Worm (Caenorhabditis elegans) whole organism, L1 larva: ENCODE results near the gene C14B9.3.

Experiments
- C16A3.4 ChIP-seq: fragments of 150-350 bp; optimal IDR thresholded peaks from 2 replicates; lab custom pipeline; 2014; ENCODE audit warnings: missing biosample characterization, missing genetic modification characterization
- C34B4.2 ChIP-seq: sonication (generic microtip); optimal IDR thresholded peaks from 2 replicates; lab custom pipeline; 2017; ENCODE audit warnings: mild to moderate bottlenecking, missing genetic modification characterization, missing compliant biosample characterization
- Y116A8C.19 ChIP-seq: sonication (generic microtip); optimal IDR thresholded peaks from 2 replicates; lab custom pipeline; 2016; ENCODE audit warnings: missing compliant biosample characterization, missing genetic modification characterization, borderline replicate concordance
- aly-2 ChIP-seq: fragments of 150-350 bp; optimal IDR thresholded peaks from 2 replicates; lab custom pipeline; 2014; ENCODE audit warnings: missing biosample characterization, missing genetic modification characterization
- blmp-1 ChIP-seq: fragments of 150-350 bp; optimal IDR thresholded peaks from 2 replicates; lab custom pipeline; 2014; ENCODE audit warnings: missing biosample characterization, missing genetic modification characterization
- ceh-63 ChIP-seq: fragments of 200-800 bp; sonication (Bioruptor generic); optimal IDR thresholded peaks from 2 replicates; lab custom pipeline; 2018; ENCODE audit warnings: mild to moderate bottlenecking, missing genetic modification characterization, missing compliant biosample characterization
- ceh-88 ChIP-seq: fragments of 200-800 bp; sonication (Bioruptor generic); IDR thresholded peaks from 2 replicates; pipeline ENCODE4 v1.3.6; 2022; ENCODE audit warnings: missing genetic modification characterization, missing compliant biosample characterization
- ces-1 ChIP-seq: fragments of 150-350 bp; optimal IDR thresholded peaks from 2 replicates; lab custom pipeline; 2014; ENCODE audit warnings: missing biosample characterization, missing genetic modification reagents, missing genetic modification characterization
- dpl-1 ChIP-seq, 3 experiments: fragments of 150-350 bp in 2 of 3; sonication (generic microtip) in 1 of 3; optimal IDR thresholded peaks; 2 replicates each; lab custom pipeline; 2014 to 2017; ENCODE audit warnings: missing biosample characterization in 3 of 3, missing genetic modification characterization in 3 of 3, missing genetic modification reagents in 3 of 3
- dsc-1 ChIP-seq: sonication (generic microtip); optimal IDR thresholded peaks from 2 replicates; lab custom pipeline; 2016; ENCODE audit warnings: mild to moderate bottlenecking, missing genetic modification characterization, missing compliant biosample characterization
- egl-13 ChIP-seq: sonication (generic microtip); optimal IDR thresholded peaks from 2 replicates; lab custom pipeline; 2016; ENCODE audit warnings: missing genotype, missing genetic modification reagents, missing genetic modification characterization, missing compliant biosample characterization
- elt-2 ChIP-seq: sonication (generic microtip); optimal IDR thresholded peaks from 2 replicates; lab custom pipeline; 2016; ENCODE audit warnings: missing genetic modification characterization, mild to moderate bottlenecking, inconsistent platforms, missing compliant biosample characterization, missing genetic modification reagents
- elt-3 ChIP-seq, 6 experiments: fragments of 150-350 bp in 1 of 6; sonication (generic microtip); optimal IDR thresholded peaks; 2 replicates each; lab custom pipeline; 2017 to 2018; ENCODE audit warnings: missing biosample characterization in 6 of 6, missing genetic modification characterization in 6 of 6, inconsistent platforms in 1 of 6
- ets-5 ChIP-seq: fragments of 200-800 bp; sonication (Bioruptor generic); IDR thresholded peaks from 2 replicates; pipeline ENCODE4 v1.3.6; 2022; ENCODE audit warnings: missing genetic modification characterization, missing compliant biosample characterization
- fkh-10 ChIP-seq: sonication (generic microtip); optimal IDR thresholded peaks from 2 replicates; lab custom pipeline; 2017; ENCODE audit warnings: missing biosample characterization, missing genetic modification reagents, missing genetic modification characterization
- hlh-17 ChIP-seq: fragments of 200-800 bp; sonication (Bioruptor generic); optimal IDR thresholded peaks from 2 replicates; lab custom pipeline; 2018; ENCODE audit warnings: missing genetic modification characterization, mild to moderate bottlenecking, missing compliant biosample characterization, moderate library complexity, borderline replicate concordance
- irx-1 ChIP-seq: sonication (generic microtip); optimal IDR thresholded peaks from 2 replicates; lab custom pipeline; 2016; ENCODE audit warnings: missing genetic modification characterization, missing compliant biosample characterization
- jun-1 ChIP-seq: fragments of 150-350 bp; optimal IDR thresholded peaks from 2 replicates; lab custom pipeline; 2014; ENCODE audit warnings: missing biosample characterization, missing genetic modification reagents, missing genetic modification characterization
- lin-13 ChIP-seq: fragments of 150-350 bp; optimal IDR thresholded peaks from 2 replicates; lab custom pipeline; 2014; ENCODE audit warnings: missing biosample characterization, missing genetic modification reagents, missing genetic modification characterization
- lin-15B ChIP-seq: fragments of 150-350 bp; sonication (generic microtip); optimal IDR thresholded peaks from 3 replicates; lab custom pipeline; 2014; ENCODE audit warnings: missing biosample characterization, missing genetic modification characterization
- lin-35 ChIP-seq, 2 experiments: fragments of 150-350 bp; optimal IDR thresholded peaks; 2 replicates each; lab custom pipeline; 2014; ENCODE audit warnings: missing biosample characterization in 2 of 2, missing genetic modification characterization in 2 of 2, missing genetic modification reagents in 2 of 2
- lin-39 ChIP-seq: fragments of 150-350 bp; optimal IDR thresholded peaks from 2 replicates; lab custom pipeline; 2014; ENCODE audit warnings: missing biosample characterization, missing genetic modification reagents, missing genetic modification characterization
- lir-3 ChIP-seq: sonication (generic microtip); optimal IDR thresholded peaks from 2 replicates; lab custom pipeline; 2016; ENCODE audit warnings: mild to moderate bottlenecking, missing genetic modification characterization, moderate library complexity, missing compliant biosample characterization; ENCODE audit not compliant: poor library complexity
- lsy-2 ChIP-seq, 2 experiments: fragments of 150-350 bp; optimal IDR thresholded peaks; 2 replicates each; lab custom pipeline; 2014; ENCODE audit warnings: missing biosample characterization in 2 of 2, missing genetic modification characterization in 2 of 2
- mep-1 ChIP-seq: fragments of 150-350 bp; optimal IDR thresholded peaks from 2 replicates; lab custom pipeline; 2014; ENCODE audit warnings: missing biosample characterization, missing genetic modification characterization
- nhr-12 ChIP-seq: sonication (generic microtip); optimal IDR thresholded peaks from 2 replicates; lab custom pipeline; 2017; ENCODE audit warnings: missing biosample characterization, missing genetic modification characterization
- nhr-19 ChIP-seq: fragments of 200-800 bp; sonication (Bioruptor generic); conservative IDR thresholded peaks from 2 replicates; pipeline ENCODE4 v1.3.6; 2022; ENCODE audit warnings: missing genetic modification characterization, missing compliant biosample characterization
- nhr-237 ChIP-seq: fragments of 150-350 bp; optimal IDR thresholded peaks from 2 replicates; lab custom pipeline; 2014; ENCODE audit warnings: missing biosample characterization, missing genetic modification characterization
- nhr-28 ChIP-seq: fragments of 150-350 bp; optimal IDR thresholded peaks from 2 replicates; lab custom pipeline; 2014; ENCODE audit warnings: missing biosample characterization, missing genetic modification characterization
- nhr-47 ChIP-seq: sonication (generic microtip); optimal IDR thresholded peaks from 2 replicates; lab custom pipeline; 2016; ENCODE audit warnings: mild to moderate bottlenecking, missing genetic modification characterization, moderate library complexity, missing compliant biosample characterization
- nhr-76 ChIP-seq: sonication (generic microtip); optimal IDR thresholded peaks from 2 replicates; lab custom pipeline; 2017; ENCODE audit warnings: missing biosample characterization, missing genetic modification characterization
- nhr-77 ChIP-seq: fragments of 150-350 bp; optimal IDR thresholded peaks from 2 replicates; lab custom pipeline; 2014; ENCODE audit warnings: missing biosample characterization, missing genetic modification characterization
- nhr-84 ChIP-seq: sonication (generic microtip); optimal IDR thresholded peaks from 2 replicates; lab custom pipeline; 2017; ENCODE audit warnings: missing biosample characterization, missing genetic modification characterization
- nhr-90 ChIP-seq: sonication (generic microtip); optimal IDR thresholded peaks from 2 replicates; lab custom pipeline; 2016; ENCODE audit warnings: mild to moderate bottlenecking, missing genetic modification characterization, missing compliant biosample characterization; ENCODE audit not compliant: poor library complexity
- pax-3 ChIP-seq: fragments of 200-800 bp; sonication (Bioruptor generic); optimal IDR thresholded peaks from 2 replicates; lab custom pipeline; 2018; ENCODE audit warnings: mild to moderate bottlenecking, missing genetic modification characterization, moderate library complexity, missing compliant biosample characterization
- skn-1 ChIP-seq: fragments of 150-350 bp; optimal IDR thresholded peaks from 2 replicates; lab custom pipeline; 2014; ENCODE audit warnings: missing biosample characterization, missing genetic modification characterization
- snpc-4 ChIP-seq: fragments of 150-350 bp; optimal IDR thresholded peaks from 2 replicates; lab custom pipeline; 2014; ENCODE audit warnings: missing biosample characterization, missing genetic modification characterization
- snu-23 ChIP-seq: sonication (generic microtip); optimal IDR thresholded peaks from 2 replicates; lab custom pipeline; 2016; ENCODE audit warnings: missing genetic modification characterization, missing compliant biosample characterization
- sox-4 ChIP-seq: sonication (generic microtip); optimal IDR thresholded peaks from 2 replicates; lab custom pipeline; 2016; ENCODE audit warnings: missing genetic modification characterization, missing compliant biosample characterization
- sptf-1 ChIP-seq: fragments of 150-350 bp; optimal IDR thresholded peaks from 2 replicates; lab custom pipeline; 2014; ENCODE audit warnings: missing biosample characterization, missing genetic modification characterization
- sup-37 ChIP-seq: fragments of 200-800 bp; sonication (Bioruptor generic); optimal IDR thresholded peaks from 2 replicates; lab custom pipeline; 2018; ENCODE audit warnings: mild to moderate bottlenecking, missing genetic modification characterization, missing compliant biosample characterization
- swsn-7 ChIP-seq: sonication (generic microtip); optimal IDR thresholded peaks from 2 replicates; lab custom pipeline; 2016; ENCODE audit warnings: missing genetic modification characterization, missing compliant biosample characterization
- tbx-2 ChIP-seq: sonication (generic microtip); optimal IDR thresholded peaks from 2 replicates; lab custom pipeline; 2016; ENCODE audit warnings: missing genetic modification characterization, missing compliant biosample characterization
- unc-130 ChIP-seq: fragments of 150-350 bp; optimal IDR thresholded peaks from 2 replicates; lab custom pipeline; 2017; ENCODE audit warnings: missing biosample characterization, missing genetic modification characterization, inconsistent platforms
- unc-30 ChIP-seq: sonication (generic microtip); optimal IDR thresholded peaks from 2 replicates; lab custom pipeline; 2017; ENCODE audit warnings: missing biosample characterization, missing genetic modification characterization
- unc-62 ChIP-seq: fragments of 150-350 bp; optimal IDR thresholded peaks from 2 replicates; lab custom pipeline; 2014; ENCODE audit warnings: missing biosample characterization, missing genetic modification reagents, missing genetic modification characterization
- unc-86 ChIP-seq: sonication (generic microtip); optimal IDR thresholded peaks from 2 replicates; lab custom pipeline; 2016; ENCODE audit warnings: missing genetic modification characterization, missing compliant biosample characterization
- xbp-1 ChIP-seq: sonication (generic microtip); optimal IDR thresholded peaks from 2 replicates; lab custom pipeline; 2016; ENCODE audit warnings: missing genetic modification characterization, missing compliant biosample characterization
- zag-1 ChIP-seq: fragments of 150-350 bp; optimal IDR thresholded peaks from 2 replicates; lab custom pipeline; 2014; ENCODE audit warnings: missing biosample characterization, missing genetic modification characterization
- zip-4 ChIP-seq: fragments of 200-800 bp; sonication (Bioruptor generic); optimal IDR thresholded peaks from 2 replicates; lab custom pipeline; 2018; ENCODE audit warnings: mild to moderate bottlenecking, missing genetic modification characterization, moderate library complexity, missing compliant biosample characterization
- ztf-11 ChIP-seq, 2 experiments: sonication (generic microtip); optimal IDR thresholded peaks; 2 replicates each; lab custom pipeline; 2016 to 2017; ENCODE audit warnings: missing genetic modification characterization in 2 of 2, missing biosample characterization in 1 of 2, missing compliant biosample characterization in 1 of 2
- ztf-4 ChIP-seq: fragments of 150-350 bp; optimal IDR thresholded peaks from 2 replicates; lab custom pipeline; 2014; ENCODE audit warnings: missing biosample characterization, missing genetic modification characterization

The C14B9.3 gene

DNA sequence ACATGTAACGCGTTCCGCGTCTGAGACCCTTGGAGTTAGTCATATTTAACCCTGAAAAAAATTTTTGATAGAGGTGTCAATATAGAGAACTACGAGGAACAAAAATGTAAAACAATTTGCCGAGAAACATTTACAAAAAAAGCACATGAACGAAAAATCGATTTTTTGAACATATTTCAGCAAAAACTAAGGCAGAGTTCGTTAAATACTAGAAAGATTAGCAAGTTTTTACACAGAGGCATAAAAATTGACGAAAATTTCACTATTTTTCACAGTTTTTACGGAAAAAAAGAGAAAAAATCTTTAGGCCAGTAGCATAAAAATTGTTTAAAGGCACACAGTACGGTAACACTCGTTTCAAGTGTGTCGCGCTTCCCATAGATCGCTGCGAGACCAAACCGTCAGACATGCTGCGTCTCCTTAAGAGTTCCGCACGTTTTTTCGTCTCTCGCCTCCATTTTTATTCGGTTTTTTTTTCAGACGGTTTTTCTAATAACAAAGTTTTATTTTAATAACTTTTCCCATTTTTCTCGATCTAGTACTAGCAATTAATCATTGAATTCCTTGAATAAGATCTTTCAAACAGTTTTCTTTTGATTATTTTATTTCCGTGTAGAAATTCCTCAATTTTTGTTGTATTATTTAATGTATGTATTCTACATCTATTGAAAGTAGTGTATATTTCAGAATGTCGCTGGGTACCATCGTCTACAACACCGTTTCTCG is 21.8 kb downstream of the C14B9.3 start, which contains the start of the genes rpl-21 and C14B9.10 (continued):
- no peak for TF ChIP-seq unc-30 (tag; lab: Kevin White, UChicago)
- peak; percentile 33 for TF ChIP-seq sox-4
- peak; percentile 48 for TF ChIP-seq lir-3
- peak; percentile 69 for TF ChIP-seq lin-39 (tag; lab: Kevin White, UChicago)
- TF ChIP-seq ztf-4 (tag; lab: Kevin White, UChicago): peak; percentile 68
- peak; percentile 27 for TF ChIP-seq egl-13
- peak; percentile 81 for TF ChIP-seq xbp-1 (tag; lab: Kevin White, UChicago)
- TF ChIP-seq sptf-1 (tag; lab: Kevin White, UChicago): no peak
- TF ChIP-seq lin-13 (GFP tag; lab: Kevin White, UChicago): peak; percentile 73
- peak; percentile 95 for TF ChIP-seq unc-130 (tag; lab: Kevin White, UChicago)
- TF ChIP-seq elt-3 (tag; optimal IDR thresholded peaks at IDR 0.05; lab: Kevin White, UChicago): peak in 2 of 6 experiments; percentile 41 to 73
- no peak for TF ChIP-seq ceh-63
- TF ChIP-seq dpl-1 (GFP tag; optimal IDR thresholded peaks at IDR 0.05; lab: Kevin White, UChicago): peak; percentile 75 to 80 (median 78)
- TF ChIP-seq snu-23 (GFP tag; lab: Kevin White, UChicago): peak; percentile 93
- TF ChIP-seq blmp-1: peak; percentile 72
- no peak for TF ChIP-seq C34B4.2 (tag; lab: Kevin White, UChicago)
- TF ChIP-seq pax-3: peak; percentile 37
- TF ChIP-seq nhr-12 (tag; lab: Kevin White, UChicago): no peak
- no peak for TF ChIP-seq nhr-84 (tag; lab: Kevin White, UChicago)
- TF ChIP-seq lin-15B (tag; lab: Kevin White, UChicago): peak; percentile 78
- no peak for TF ChIP-seq fkh-10 (GFP tag; lab: Kevin White, UChicago)
- TF ChIP-seq nhr-90 (tag; lab: Kevin White, UChicago): peak; percentile 82
- no peak for TF ChIP-seq nhr-76
- TF ChIP-seq nhr-28 (tag; lab: Kevin White, UChicago): no peak
- TF ChIP-seq unc-86 (tag; lab: Kevin White, UChicago): peak; percentile 74
- no peak for TF ChIP-seq zip-4 (GFP tag; lab: Kevin White, UChicago)
- TF ChIP-seq aly-2: peak; percentile 83
- peak; percentile 86 for TF ChIP-seq mep-1
- TF ChIP-seq lin-35 (GFP tag; optimal IDR thresholded peaks at IDR 0.05; lab: Kevin White, UChicago): peak; percentile 84 to 89
- TF ChIP-seq elt-2 (tag; lab: Kevin White, UChicago): peak; percentile 5
- TF ChIP-seq ets-5: no peak
- TF ChIP-seq nhr-47 (tag; lab: Kevin White, UChicago): peak; percentile 86
- TF ChIP-seq lsy-2 (tag; optimal IDR thresholded peaks at IDR 0.05; lab: Kevin White, UChicago): peak; percentile 99
- TF ChIP-seq zag-1 (tag; lab: Kevin White, UChicago): no peak
- peak; percentile 85 for TF ChIP-seq nhr-19 (GFP tag; lab: Robert Waterston, UW)
- no peak for TF ChIP-seq ces-1 (GFP tag; lab: Kevin White, UChicago)
- TF ChIP-seq ceh-88 (GFP tag; lab: Robert Waterston, UW): peak; percentile 47; the same call in 1 of the 2 replicates
- peak; percentile 83 for TF ChIP-seq tbx-2 (tag; lab: Kevin White, UChicago)
- peak in 1 of 2 experiments; percentile 13 for TF ChIP-seq ztf-11 (tag; optimal IDR thresholded peaks at IDR 0.05; lab: Kevin White, UChicago)
- peak; percentile 85 for TF ChIP-seq skn-1 (tag; lab: Kevin White, UChicago)
- TF ChIP-seq nhr-237: peak; percentile 57
- TF ChIP-seq irx-1 (tag; lab: Kevin White, UChicago): peak; percentile 56
- peak; percentile 35 for TF ChIP-seq snpc-4 (tag; lab: Kevin White, UChicago)
- TF ChIP-seq Y116A8C.19 (tag; lab: Kevin White, UChicago): no peak
- TF ChIP-seq swsn-7 (tag; lab: Kevin White, UChicago): peak; percentile 85
- peak; percentile 74 for TF ChIP-seq jun-1
- no peak for TF ChIP-seq sup-37
- TF ChIP-seq nhr-77 (tag; lab: Kevin White, UChicago): peak; percentile 73
- TF ChIP-seq unc-62 (GFP tag; lab: Kevin White, UChicago): no peak
- TF ChIP-seq hlh-17 (GFP tag; lab: Kevin White, UChicago): no peak
- TF ChIP-seq C16A3.4 (tag; lab: Kevin White, UChicago): peak; percentile 90
- TF ChIP-seq dsc-1 (tag; lab: Kevin White, UChicago): peak; percentile 73
